Worm (Caenorhabditis elegans) whole organism, L4/young adult: Measurements from ENCODE around the gene F07E5.7.
"Not testable (repeated sequence)": the region's sequence is repeated elsewhere in the genome, so short reads cannot be mapped to it uniquely, and the experiment has no call there.

Experiments
- W03F9.2 ChIP-seq: fragments of 150-350 bp; optimal IDR thresholded peaks from 2 replicates; lab custom pipeline; 2014; ENCODE audit warnings: missing biosample characterization, missing genetic modification characterization
- dao-5 ChIP-seq: sonication (generic microtip); optimal IDR thresholded peaks from 2 replicates; lab custom pipeline; 2016; ENCODE audit warnings: missing genotype, missing genetic modification characterization, moderate library complexity, missing compliant biosample characterization
- him-1 ChIP-seq: sonication (generic microtip); optimal IDR thresholded peaks from 2 replicates; lab custom pipeline; 2016; ENCODE audit warnings: missing genotype, missing genetic modification reagents, missing genetic modification characterization, missing compliant biosample characterization

F07E5.7 gene

DNA sequence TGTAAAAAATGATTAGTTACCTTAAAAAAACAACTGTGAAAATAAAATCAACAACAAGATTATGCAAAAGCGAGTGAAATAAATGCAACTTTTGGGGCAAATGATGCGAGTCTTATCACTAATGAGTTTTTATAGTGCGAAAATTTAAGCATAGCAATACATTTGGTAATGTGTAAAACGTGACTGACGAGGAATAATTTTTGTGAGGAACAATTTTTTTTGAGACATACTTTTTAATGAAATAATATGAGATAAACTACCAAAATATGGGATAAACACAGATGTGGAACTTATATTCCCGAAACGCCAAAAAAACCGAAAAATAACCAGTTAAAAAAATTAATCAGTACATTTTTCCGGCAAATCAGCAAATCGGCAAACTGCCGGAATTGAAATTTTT, 9.1 kb upstream of the F07E5.7 start, which contains the start of gene F07E5.9:
F07E5.9 (minus strand) TSS at position 101 of the 400 bp plus-strand sequence.
- TF ChIP-seq dao-5 (no peak), W03F9.2 (no peak), him-1 (no peak)

DNA sequence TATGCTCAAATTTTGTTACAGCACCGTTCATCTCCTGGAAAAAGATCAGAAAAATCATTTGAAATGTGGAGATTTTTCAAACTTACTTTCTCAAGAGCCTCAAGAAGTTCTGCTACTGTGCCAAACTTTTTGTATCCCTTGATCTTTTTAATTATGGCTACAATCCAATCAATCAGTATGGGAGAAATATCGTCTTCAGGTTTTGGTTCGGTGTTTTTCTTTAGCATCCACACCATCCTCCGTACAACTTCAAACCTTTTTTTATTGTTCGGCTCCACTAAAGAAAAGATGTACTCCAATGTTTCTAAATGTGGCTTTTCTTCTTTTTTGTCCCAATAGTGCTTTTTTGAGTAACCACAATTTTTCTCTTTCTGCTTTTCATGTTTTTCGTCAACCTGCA, 5.1 kb upstream of the F07E5.7 start:
- TF ChIP-seq him-1: no peak
- TF ChIP-seq W03F9.2: no peak
- no peak for TF ChIP-seq dao-5

DNA sequence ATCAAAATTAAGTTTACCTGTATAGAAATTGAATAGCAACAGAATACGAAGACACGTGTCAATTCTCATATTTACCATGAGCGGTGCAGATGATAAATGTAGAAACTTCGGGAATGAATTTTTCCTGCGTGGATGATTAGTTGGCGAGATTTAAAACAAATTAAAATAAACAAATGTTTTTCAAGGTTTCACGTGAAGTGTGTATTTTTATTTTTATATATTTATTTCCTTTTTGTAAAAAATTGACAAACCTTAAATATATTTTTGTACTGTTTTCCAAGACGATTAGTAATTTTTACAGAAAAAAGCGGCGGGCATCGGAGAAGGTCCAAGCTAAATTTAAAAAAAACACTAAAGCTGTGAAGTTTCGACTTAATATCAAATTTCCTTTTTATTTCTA, 4.2 kb upstream of the F07E5.7 start, which contains the start of gene F07E5.8:
F07E5.8 (minus strand) TSS at position 101 of the 400 bp plus-strand sequence.
- TF ChIP-seq W03F9.2: no peak
- TF ChIP-seq dao-5: no peak
- no peak for TF ChIP-seq him-1

DNA sequence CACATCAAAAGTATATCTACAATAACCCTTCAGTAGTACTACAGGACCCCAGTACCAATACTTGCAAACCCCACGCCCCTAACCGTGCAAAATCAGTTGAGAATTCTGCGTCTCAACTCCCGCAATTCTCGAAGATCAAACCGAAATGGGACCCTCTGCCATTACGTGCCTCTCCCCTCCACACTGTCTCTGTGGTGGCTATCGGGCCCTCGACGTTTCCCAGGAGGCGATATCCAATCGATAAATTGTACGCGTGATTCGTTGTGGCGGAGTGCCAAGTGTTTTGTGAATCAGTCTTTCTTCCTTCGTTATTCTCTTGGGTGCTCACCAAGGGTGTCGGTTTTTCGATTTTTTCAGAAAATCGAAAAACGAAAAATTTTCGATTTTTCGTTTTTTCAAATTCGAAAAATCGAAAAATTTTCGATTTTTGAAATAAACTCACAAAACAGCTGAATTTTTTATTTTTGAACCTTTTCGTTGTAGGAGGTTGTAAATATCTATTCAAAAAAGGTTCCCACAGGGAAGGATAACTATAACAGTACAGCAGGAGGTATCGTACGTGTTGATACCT, 3.8 kb downstream of the F07E5.7 start, which contains the start of gene F07E5.12:
F07E5.12 (plus strand) TSS at position 521 of the 571 bp plus-strand sequence.
- TF ChIP-seq dao-5, W03F9.2, him-1: not testable (repeated sequence)

DNA sequence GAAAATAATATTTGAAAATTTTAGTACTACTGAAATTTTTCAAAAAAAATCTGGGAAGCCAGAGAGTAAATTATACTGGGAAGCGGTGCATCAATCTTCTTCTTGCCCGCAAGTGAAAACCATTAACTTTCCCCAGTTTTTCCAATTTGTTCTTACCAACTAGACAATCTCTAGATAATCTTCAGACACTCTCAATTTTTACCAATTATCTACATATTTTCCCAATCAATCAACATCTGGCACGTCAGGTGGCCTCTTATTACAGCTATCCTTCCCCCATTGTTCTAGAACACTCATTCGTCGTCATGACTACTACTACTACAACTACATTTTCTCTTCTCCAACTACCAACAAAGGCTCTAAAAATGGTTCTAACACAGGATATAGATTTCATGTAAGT, 6.8 kb downstream of the F07E5.7 start, which contains the start of gene fbxb-6:
fbxb-6 (plus strand) TSS at position 301 of the 400 bp plus-strand sequence.
- TF ChIP-seq dao-5: no peak
- no peak for TF ChIP-seq W03F9.2
- TF ChIP-seq him-1: no peak

DNA sequence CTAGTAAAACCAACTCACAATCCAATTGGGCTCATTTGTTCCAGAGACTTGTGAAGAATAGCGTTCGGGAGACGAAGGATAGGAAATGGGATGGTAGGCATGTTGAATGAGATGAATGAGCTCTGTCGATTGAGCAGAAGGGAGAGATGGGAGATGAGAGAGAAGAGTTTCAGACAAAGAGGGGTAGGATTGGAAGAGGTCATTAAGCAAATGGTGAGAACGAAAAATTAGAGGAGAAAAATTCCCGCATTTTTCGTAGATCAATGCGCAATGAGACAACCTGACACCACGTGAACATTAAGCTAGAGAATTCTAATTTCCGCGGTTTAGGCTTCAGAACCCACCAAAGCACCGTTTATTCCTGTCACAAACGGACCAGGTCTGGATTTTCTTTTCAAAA, 7.3 kb downstream of the F07E5.7 start, which contains the start of gene F07E5.13:
F07E5.13 (minus strand) TSS at position 101 of the 400 bp plus-strand sequence.
- TF ChIP-seq W03F9.2 (no peak), dao-5 (no peak), him-1 (no peak)

DNA sequence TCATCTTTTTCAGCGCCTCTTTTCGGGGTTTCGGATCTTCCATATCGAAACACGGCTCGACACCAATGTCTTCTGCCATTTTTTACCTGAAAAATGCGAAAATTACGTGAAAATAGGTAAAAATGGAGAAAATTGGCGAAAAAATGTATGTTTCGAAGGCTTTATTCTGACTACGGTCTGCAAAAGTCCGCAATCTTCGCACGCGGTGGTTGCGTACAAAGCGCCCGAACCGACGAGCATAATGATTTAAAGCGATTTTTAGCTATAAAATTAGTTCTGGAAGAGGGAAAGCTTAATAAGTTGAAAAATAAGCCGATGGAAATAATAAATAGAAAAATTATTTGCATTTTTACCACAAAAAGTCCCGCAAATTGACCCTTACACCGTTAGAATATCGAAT, 12.3 kb downstream of the F07E5.7 start, which contains the start of gene F07E5.5:
F07E5.5 (minus strand) TSS at position 86 of the 400 bp plus-strand sequence.
- TF ChIP-seq W03F9.2 (no peak), dao-5 (no peak), him-1 (no peak)

DNA sequence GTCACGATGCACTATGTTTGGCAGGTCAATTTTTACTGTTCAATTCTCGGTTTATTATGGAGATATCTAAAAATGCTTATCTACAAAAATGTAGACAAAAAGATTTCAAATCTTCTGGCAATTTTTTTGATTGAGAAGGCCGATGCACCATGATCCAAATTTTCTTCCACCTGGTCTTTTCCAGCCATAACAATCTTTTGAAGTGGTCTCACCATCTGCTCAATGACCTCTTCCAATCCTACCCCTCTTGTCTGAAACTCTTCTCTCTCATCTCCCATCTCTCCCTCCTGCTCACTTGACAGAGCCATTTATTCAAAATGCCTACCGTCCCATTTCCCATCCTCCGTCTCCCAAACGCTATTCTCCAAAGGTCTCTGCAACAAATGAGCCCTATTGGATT, 20.0 kb downstream of the F07E5.7 start, which contains the start of gene fbxb-35:
fbxb-35 (plus strand) TSS at position 301 of the 400 bp plus-strand sequence.
- TF ChIP-seq W03F9.2 (no peak), dao-5 (no peak), him-1 (no peak)

DNA sequence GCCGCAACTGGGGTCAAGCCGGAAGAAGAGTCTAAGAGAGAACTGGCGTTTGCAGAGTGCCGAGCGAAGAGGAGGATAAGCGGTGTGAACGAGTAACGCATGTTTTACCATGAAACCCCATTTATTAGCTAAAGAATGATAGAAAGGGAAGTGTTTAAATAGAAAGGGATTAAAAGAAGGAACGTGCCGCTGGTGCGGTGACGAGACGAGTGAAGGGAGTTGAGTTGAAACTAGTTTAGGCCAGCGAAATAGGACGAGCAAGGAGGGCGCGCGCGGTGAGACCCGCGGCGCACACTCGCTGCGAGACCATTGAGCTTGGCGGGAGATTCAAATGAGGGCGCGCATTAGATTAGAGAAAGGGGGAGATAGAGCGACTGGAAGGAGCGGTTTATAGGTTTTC, 24.8 kb downstream of the F07E5.7 start, which contains the start of gene math-1:
math-1 (minus strand) TSS at position 101 of the 400 bp plus-strand sequence.
- TF ChIP-seq W03F9.2, him-1, dao-5: not testable (repeated sequence)

DNA sequence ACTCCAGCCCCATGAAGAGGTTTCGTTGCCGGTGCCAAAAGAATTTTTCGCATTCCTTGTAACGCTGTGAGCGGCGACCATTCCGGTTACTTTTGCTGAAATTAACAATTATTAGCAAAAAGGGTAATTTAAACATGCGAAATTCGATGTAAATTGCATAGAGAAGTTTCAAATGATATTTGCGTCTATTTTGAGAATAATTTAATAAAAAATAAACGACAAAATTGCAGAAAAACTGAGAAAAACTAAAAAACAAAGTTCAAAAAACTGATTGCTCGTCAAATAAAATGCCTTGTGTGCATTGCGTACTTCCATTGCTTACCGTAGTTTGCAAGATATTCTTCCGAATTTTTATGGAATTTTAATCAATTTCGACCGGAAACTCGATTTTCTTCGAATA, 25.8 kb downstream of the F07E5.7 start, which contains the start of gene bath-24:
bath-24 (minus strand) TSS at position 101 of the 400 bp plus-strand sequence.
- TF ChIP-seq him-1 (no peak), W03F9.2 (no peak), dao-5 (no peak)

DNA sequence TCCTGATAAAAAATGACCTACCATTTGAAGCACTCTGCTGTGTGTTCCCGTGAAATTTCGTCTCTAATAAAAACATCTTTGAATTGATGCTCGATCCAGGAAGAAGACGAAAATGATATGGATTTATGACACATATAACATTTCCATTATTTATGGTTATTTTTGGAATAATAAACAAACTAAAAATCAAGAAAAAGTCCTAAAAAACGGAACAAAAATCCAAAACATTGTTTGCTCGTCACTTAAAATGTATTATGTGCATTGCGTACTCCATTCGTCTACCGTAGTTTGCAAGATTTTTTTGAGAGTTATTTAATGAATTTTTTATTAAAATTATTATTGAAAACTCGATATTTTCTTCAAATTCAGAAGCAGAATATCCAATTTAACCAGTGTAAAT, 28.9 kb downstream of the F07E5.7 start, which contains the start of gene bath-20:
bath-20 (minus strand) TSS at position 101 of the 400 bp plus-strand sequence.
- no peak for TF ChIP-seq W03F9.2

DNA sequence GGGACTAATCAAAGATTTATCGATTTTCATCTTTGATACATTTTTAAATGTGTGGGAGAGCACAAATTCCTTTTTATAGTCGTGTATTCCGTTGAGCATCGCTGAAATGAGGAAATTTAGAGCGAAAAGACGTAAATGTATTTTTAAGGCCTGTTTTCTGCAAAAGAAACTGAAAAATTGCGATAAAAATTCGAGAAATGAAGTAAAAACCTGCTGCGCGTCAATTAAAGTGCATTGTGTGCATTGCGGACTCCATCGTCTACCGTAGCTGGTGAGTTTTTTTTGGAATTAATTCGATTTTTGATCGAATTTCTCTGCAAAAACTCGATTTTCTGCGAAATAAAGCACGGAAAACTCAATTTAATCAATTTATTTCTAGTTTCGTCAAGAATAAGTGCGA, 32.0 kb downstream of the F07E5.7 start, which contains the start of gene bath-19:
bath-19 (minus strand) TSS at position 101 of the 400 bp plus-strand sequence.
- TF ChIP-seq W03F9.2 (no peak), him-1 (no peak), dao-5 (no peak)

DNA sequence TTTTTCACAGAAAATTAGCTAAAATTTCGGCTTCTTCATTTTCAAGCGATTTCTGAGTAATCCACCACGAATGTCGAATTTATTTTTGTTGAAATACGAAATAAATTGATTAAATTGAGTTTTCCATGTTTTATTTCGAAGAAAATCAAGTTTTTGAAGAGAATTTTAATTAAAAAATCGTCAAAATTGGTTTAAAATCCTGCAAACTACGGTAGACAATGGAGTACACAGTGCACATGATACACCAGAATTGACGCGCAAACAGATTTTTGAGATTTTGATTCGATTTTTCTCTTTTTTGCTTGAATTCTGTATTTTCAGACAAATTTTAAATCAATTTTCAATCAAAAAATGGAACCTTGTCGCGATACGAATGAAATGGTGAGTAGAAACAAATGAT, 38.0 kb downstream of the F07E5.7 start, which contains the start of gene F59H6.14:
F59H6.14 (plus strand) TSS at position 301 of the 400 bp plus-strand sequence.
- no peak for TF ChIP-seq him-1
- no peak for TF ChIP-seq W03F9.2

DNA sequence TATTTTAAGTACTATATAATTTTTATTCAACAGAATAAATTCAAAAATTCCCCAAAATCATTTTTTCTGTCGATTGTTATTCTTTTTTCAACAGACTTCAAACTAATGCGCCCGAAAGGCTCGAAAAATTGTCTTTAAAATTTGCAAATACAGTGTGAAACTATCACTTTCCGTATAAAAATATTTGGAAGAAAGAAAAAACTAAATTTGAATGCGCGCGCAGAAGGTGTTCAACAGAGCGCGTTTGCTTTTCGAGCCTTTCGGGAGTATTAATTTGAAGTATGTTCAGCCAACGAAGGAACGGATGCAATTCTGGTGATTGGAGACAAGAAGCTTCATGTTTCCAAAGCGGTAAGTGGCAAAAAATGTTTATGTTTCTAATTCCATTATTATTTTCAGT, 39.0 kb downstream of the F07E5.7 start, which contains the start of gene btb-4:
btb-4 (plus strand) TSS at position 35 of the 400 bp plus-strand sequence.
- TF ChIP-seq him-1, W03F9.2, dao-5: not testable (repeated sequence)

DNA sequence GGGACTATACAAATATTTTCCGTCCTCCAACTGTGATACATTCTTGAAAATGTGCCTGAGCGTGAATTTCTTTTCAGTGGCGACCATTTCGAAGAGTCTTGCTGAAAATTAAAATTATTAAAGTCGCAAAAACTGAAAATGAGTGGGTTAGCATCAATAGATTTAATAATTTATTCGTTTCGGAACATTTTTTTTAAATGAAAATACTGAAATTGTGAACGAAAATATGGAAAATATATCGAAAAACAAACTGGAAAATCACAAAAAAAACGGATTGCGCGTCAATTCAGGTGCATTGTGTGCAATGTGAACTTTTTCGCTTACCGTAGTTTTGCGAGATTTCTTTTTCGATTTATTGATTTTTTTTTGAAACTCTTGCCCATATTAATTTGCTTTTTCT, 39.5 kb downstream of the F07E5.7 start, which contains the start of gene bath-5:
bath-5 (minus strand) TSS at position 101 of the 400 bp plus-strand sequence.
- TF ChIP-seq W03F9.2 (no peak), him-1 (no peak), dao-5 (no peak)

DNA sequence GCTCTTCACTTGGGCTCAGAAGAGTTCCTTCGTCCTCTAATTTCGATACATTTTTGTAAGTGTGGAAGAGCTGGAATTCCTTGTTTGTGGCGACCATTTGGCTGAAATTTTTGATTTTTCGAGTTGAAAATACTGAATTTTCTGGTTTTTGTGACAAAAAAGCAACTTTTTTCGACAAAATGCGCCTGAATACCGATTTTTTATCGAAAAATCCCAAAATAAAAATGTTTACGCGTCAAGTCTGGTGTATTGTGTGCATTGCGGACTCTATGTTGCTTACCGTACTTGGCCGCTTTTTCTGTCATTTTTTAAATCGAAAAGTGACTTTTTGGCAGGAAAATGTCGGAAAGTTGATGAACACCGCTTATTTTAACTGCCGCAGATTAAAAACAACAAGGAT, 41.0 kb downstream of the F07E5.7 start, which contains the start of gene bath-3:
bath-3 (minus strand) TSS at position 101 of the 400 bp plus-strand sequence.
- TF ChIP-seq W03F9.2 (no peak), dao-5 (no peak), him-1 (no peak)
